Fruit fly (Drosophila melanogaster): ENCODE measurements around the gene enc.

dm6 chr3L:3882046-3882445 is 63.6 kb downstream of the enc start:
- TF ChIP-seq usp (GFP tag; optimal IDR thresholded peaks at IDR 0.05) (no peak), EcR (GFP tag; optimal IDR thresholded peaks at IDR 0.05) (no peak), Dll (optimal IDR thresholded peaks at IDR 0.05) (no peak), pan (optimal IDR thresholded peaks at IDR 0.05) (no peak), CG8478 (optimal IDR thresholded peaks at IDR 0.05) (no peak), psq (optimal IDR thresholded peaks at IDR 0.05) (no peak)
